Worm (Caenorhabditis elegans): Measurements from ENCODE around the gene clec-126.

ce11 chrII:3546381-3546931 lies 27.2 kb downstream of the clec-126 start, which contains the start of gene apd-3:
- TF ChIP-seq sea-1 (GFP tag; conservative IDR thresholded peaks at IDR 0.05): no peak
- no peak for TF ChIP-seq tbx-37 (GFP tag; conservative IDR thresholded peaks at IDR 0.05)
- no peak for TF ChIP-seq ets-7 (tag; optimal IDR thresholded peaks at IDR 0.05)
- no peak for TF ChIP-seq hnd-1 (tag; optimal IDR thresholded peaks at IDR 0.05)
- no peak for TF ChIP-seq hmg-4 (GFP tag; optimal IDR thresholded peaks at IDR 0.05)
- no peak for TF ChIP-seq ama-1 (optimal IDR thresholded peaks at IDR 0.05)
- no peak for TF ChIP-seq hmbx-1 (tag; optimal IDR thresholded peaks at IDR 0.05)
- TF ChIP-seq B0310.2 (tag; optimal IDR thresholded peaks at IDR 0.05): no peak
- no peak for TF ChIP-seq flt-1 (GFP tag; IDR thresholded peaks at IDR 0.05)
- no peak for TF ChIP-seq scrt-1 (GFP tag; IDR thresholded peaks at IDR 0.05)
- TF ChIP-seq aly-1 (tag; optimal IDR thresholded peaks at IDR 0.05): no peak
- no peak for TF ChIP-seq ceh-13 (GFP tag; optimal IDR thresholded peaks at IDR 0.05)

All from whole organism, early embryonic.